Worm (Caenorhabditis elegans) whole organism, midembryonic: Measurements from ENCODE around the gene him-4.

Experiments used
- T22C8.4 ChIP-seq: fragments of 200-800 bp; sonication (Bioruptor generic); IDR thresholded peaks from 2 replicates; pipeline ENCODE4 v1.3.6; 2022; ENCODE audit warnings: missing genetic modification characterization, missing compliant biosample characterization
- cog-1 ChIP-seq: sonication (generic microtip); optimal IDR thresholded peaks from 2 replicates; lab custom pipeline; 2016; ENCODE audit warnings: missing genetic modification characterization, missing compliant biosample characterization
- flt-1 ChIP-seq: fragments of 200-800 bp; sonication (Bioruptor generic); IDR thresholded peaks from 2 replicates; pipeline ENCODE4 v1.3.6; 2022; ENCODE audit warnings: missing genetic modification characterization, missing compliant biosample characterization
- klf-2 ChIP-seq: fragments of 200-800 bp; sonication (Bioruptor generic); conservative IDR thresholded peaks from 2 replicates; pipeline ENCODE4 v1.3.6; 2022; ENCODE audit warnings: missing genetic modification reagents, missing genetic modification characterization, missing compliant biosample characterization
- med-1 ChIP-seq: sonication (generic microtip); optimal IDR thresholded peaks from 2 replicates; lab custom pipeline; 2017; ENCODE audit warnings: missing genetic modification characterization, mild to moderate bottlenecking, missing compliant biosample characterization, antibody characterized with exemption, missing genetic modification reagents; ENCODE audit not compliant: insufficient read depth
- ref-1 ChIP-seq: fragments of 200-800 bp; sonication (Bioruptor generic); conservative IDR thresholded peaks from 2 replicates; pipeline ENCODE4 v1.3.6; 2022; ENCODE audit warnings: missing genetic modification reagents, missing genetic modification characterization, missing compliant biosample characterization
- tab-1 ChIP-seq: fragments of 200-800 bp; sonication (Bioruptor generic); IDR thresholded peaks from 2 replicates; pipeline ENCODE4 v1.3.6; 2022; ENCODE audit warnings: missing genetic modification characterization, missing compliant biosample characterization
- ztf-23 ChIP-seq: fragments of 200-800 bp; sonication (Bioruptor generic); IDR thresholded peaks from 2 replicates; pipeline ENCODE4 v1.3.6; 2022; ENCODE audit warnings: missing genetic modification reagents, missing genetic modification characterization, missing compliant biosample characterization
- ztf-29 ChIP-seq: fragments of 200-800 bp; sonication (Bioruptor generic); IDR thresholded peaks from 2 replicates; pipeline ENCODE4 v1.3.6; 2022; ENCODE audit warnings: missing genetic modification reagents, missing genetic modification characterization, missing compliant biosample characterization

him-4 gene

ce11 chrX:9774323-9774722 is 57.0 kb downstream of the him-4 start, which contains the start of gene T09B9.4:
TSS of gene T09B9.4 (minus strand) at chrX:9774352.
- TF ChIP-seq ztf-29 (GFP tag; lab: Robert Waterston, UW), result no peak
- TF ChIP-seq cog-1 (tag; lab: Kevin White, UChicago), result no peak
- no peak for TF ChIP-seq T22C8.4 (GFP tag; lab: Robert Waterston, UW)
- no peak for TF ChIP-seq tab-1 (GFP tag; lab: Robert Waterston, UW)
- TF ChIP-seq ztf-23, result no peak
- TF ChIP-seq klf-2, result no peak
- TF ChIP-seq ref-1, result no peak
- TF ChIP-seq flt-1, result no peak
- no peak for TF ChIP-seq med-1 (GFP tag; lab: Kevin White, UChicago)

- TF ChIP-seq tab-1 (GFP tag; lab: Robert Waterston, UW), result no peak
- no peak for TF ChIP-seq klf-2
- TF ChIP-seq flt-1, result no peak
- TF ChIP-seq ref-1, result no peak
- TF ChIP-seq med-1 (GFP tag; lab: Kevin White, UChicago), result no peak
- no peak for TF ChIP-seq ztf-23
- no peak for TF ChIP-seq T22C8.4 (GFP tag; lab: Robert Waterston, UW)
- no peak for TF ChIP-seq cog-1 (tag; lab: Kevin White, UChicago)
- TF ChIP-seq ztf-29 (GFP tag; lab: Robert Waterston, UW), result no peak
Observed at ce11 chrX:9777481-9777880, 60.1 kb downstream of the him-4 start, which contains the start of gene T09B9.5. TSS of gene T09B9.5 (plus strand) at chrX:9777781.

ce11 chrX:9782389-9782939 is 65.1 kb downstream of the him-4 start:
- TF ChIP-seq ref-1 (no peak), klf-2 (no peak), flt-1 (no peak), ztf-23 (no peak), med-1 (GFP tag; lab: Kevin White, UChicago) (no peak), cog-1 (tag; lab: Kevin White, UChicago) (no peak), T22C8.4 (GFP tag; lab: Robert Waterston, UW) (no peak), ztf-29 (GFP tag; lab: Robert Waterston, UW) (no peak), tab-1 (GFP tag; lab: Robert Waterston, UW) (no peak)

ce11 chrX:9785865-9786264 is 68.5 kb downstream of the him-4 start:
- TF ChIP-seq ref-1 (no peak), flt-1 (no peak), tab-1 (GFP tag; lab: Robert Waterston, UW) (no peak), med-1 (GFP tag; lab: Kevin White, UChicago) (no peak), ztf-29 (GFP tag; lab: Robert Waterston, UW) (no peak), ztf-23 (no peak), T22C8.4 (GFP tag; lab: Robert Waterston, UW) (no peak), cog-1 (tag; lab: Kevin White, UChicago) (no peak), klf-2 (no peak)

ce11 chrX:9789110-9789509 is 71.7 kb downstream of the him-4 start, which contains the start of gene F36G3.1:
TSS of gene F36G3.1 (minus strand) at chrX:9789210.
- TF ChIP-seq med-1 (GFP tag; lab: Kevin White, UChicago) (no peak), cog-1 (tag; lab: Kevin White, UChicago) (no peak), ztf-29 (GFP tag; lab: Robert Waterston, UW) (no peak), ref-1 (no peak), klf-2 (no peak), tab-1 (GFP tag; lab: Robert Waterston, UW) (no peak), flt-1 (no peak), ztf-23 (no peak), T22C8.4 (GFP tag; lab: Robert Waterston, UW) (no peak)

ce11 chrX:9794173-9794572 is 76.8 kb downstream of the him-4 start, which contains the start of gene F36G3.2:
TSS of gene F36G3.2 (minus strand) at chrX:9794273.
- TF ChIP-seq klf-2 (no peak), T22C8.4 (GFP tag; lab: Robert Waterston, UW) (no peak), flt-1 (no peak), ztf-29 (GFP tag; lab: Robert Waterston, UW) (no peak), tab-1 (GFP tag; lab: Robert Waterston, UW) (no peak), med-1 (GFP tag; lab: Kevin White, UChicago) (no peak), cog-1 (tag; lab: Kevin White, UChicago) (no peak), ztf-23 (no peak), ref-1 (no peak)

- TF ChIP-seq flt-1 (no peak), ztf-23 (no peak), ref-1 (no peak), med-1 (GFP tag; lab: Kevin White, UChicago) (no peak), T22C8.4 (GFP tag; lab: Robert Waterston, UW) (no peak), cog-1 (tag; lab: Kevin White, UChicago) (no peak), klf-2 (no peak), tab-1 (GFP tag; lab: Robert Waterston, UW) (no peak), ztf-29 (GFP tag; lab: Robert Waterston, UW) (no peak)
Observed at ce11 chrX:9795579-9795978, 78.2 kb downstream of the him-4 start.

- TF ChIP-seq T22C8.4 (GFP tag; lab: Robert Waterston, UW), result no peak
- no peak for TF ChIP-seq ref-1
- no peak for TF ChIP-seq flt-1
- no peak for TF ChIP-seq ztf-23
- no peak for TF ChIP-seq tab-1 (GFP tag; lab: Robert Waterston, UW)
- no peak for TF ChIP-seq med-1 (GFP tag; lab: Kevin White, UChicago)
- no peak for TF ChIP-seq ztf-29 (GFP tag; lab: Robert Waterston, UW)
- no peak for TF ChIP-seq cog-1 (tag; lab: Kevin White, UChicago)
- no peak for TF ChIP-seq klf-2
Observed at ce11 chrX:9796063-9796462, 78.7 kb downstream of the him-4 start.

- no peak for TF ChIP-seq ztf-23
- TF ChIP-seq ref-1, result no peak
- TF ChIP-seq ztf-29 (GFP tag; lab: Robert Waterston, UW), result no peak
- TF ChIP-seq med-1 (GFP tag; lab: Kevin White, UChicago), result no peak
- no peak for TF ChIP-seq cog-1 (tag; lab: Kevin White, UChicago)
- TF ChIP-seq klf-2, result no peak
Observed at ce11 chrX:9798530-9798929, 81.2 kb downstream of the him-4 start, which contains the start of gene F36G3.3. TSS of gene F36G3.3 (plus strand) at chrX:9798835.
